Worm (Caenorhabditis elegans) whole organism, midembryonic: Measurements from ENCODE around the gene nlp-17.

Experiments used
- T22C8.4 ChIP-seq: fragments of 200-800 bp; sonication (Bioruptor generic); IDR thresholded peaks from 2 replicates; pipeline ENCODE4 v1.3.6; 2022; ENCODE audit warnings: missing genetic modification characterization, missing compliant biosample characterization
- med-1 ChIP-seq: sonication (generic microtip); optimal IDR thresholded peaks from 2 replicates; lab custom pipeline; 2017; ENCODE audit warnings: missing genetic modification characterization, mild to moderate bottlenecking, missing compliant biosample characterization, antibody characterized with exemption, missing genetic modification reagents; ENCODE audit not compliant: insufficient read depth
- ztf-29 ChIP-seq: fragments of 200-800 bp; sonication (Bioruptor generic); IDR thresholded peaks from 2 replicates; pipeline ENCODE4 v1.3.6; 2022; ENCODE audit warnings: missing genetic modification reagents, missing genetic modification characterization, missing compliant biosample characterization

DNA sequence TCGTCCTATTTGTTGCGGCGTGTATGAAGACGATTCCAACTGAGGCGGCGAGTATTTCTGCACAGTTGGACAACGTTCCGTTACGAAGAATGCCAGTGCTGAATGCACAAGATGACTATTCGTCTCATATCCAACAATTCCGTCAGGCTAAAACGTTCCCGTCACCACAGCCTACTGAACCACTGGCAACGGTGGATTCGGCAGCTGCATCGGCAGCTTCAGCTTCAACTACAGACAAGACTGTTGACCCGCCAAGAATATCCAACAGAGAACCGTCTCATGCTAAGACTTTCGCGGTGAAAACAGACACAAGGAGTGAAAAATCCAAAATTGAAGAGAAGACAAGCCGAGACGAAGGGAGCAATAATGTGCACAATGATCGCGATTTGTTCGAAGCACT is 22.0 kb downstream of the nlp-17 start:
- TF ChIP-seq T22C8.4 (GFP tag; lab: Robert Waterston, UW): no peak
- no peak for TF ChIP-seq med-1
- TF ChIP-seq ztf-29: no peak
